Fruit fly (Drosophila melanogaster): ENCODE measurements around the gene Scsalpha1.

Scsalpha1 gene

dm6 chr3L:3785688-3786087, 28.3 kb upstream of the Scsalpha1 start (continued):
- TF ChIP-seq CG10147 (GFP tag; optimal IDR thresholded peaks at IDR 0.05) (no peak), dysf (GFP tag; IDR thresholded peaks at IDR 0.05) (peak; percentile 61), HmgZ (tag; optimal IDR thresholded peaks at IDR 0.05) (no peak), CG5180 (GFP tag; optimal IDR thresholded peaks at IDR 0.05) (no peak), TFAM (GFP tag; optimal IDR thresholded peaks at IDR 0.05) (no peak), CG30403 (GFP tag; optimal IDR thresholded peaks at IDR 0.05) (no peak), Dip2 (GFP tag; IDR thresholded peaks at IDR 0.05) (no peak), CG7839 (tag; optimal IDR thresholded peaks at IDR 0.05) (peak; percentile 43), CTCF (GFP tag; optimal IDR thresholded peaks at IDR 0.05) (no peak), Hand (GFP tag; optimal IDR thresholded peaks at IDR 0.05) (no peak), aop (GFP tag; IDR thresholded peaks at IDR 0.05) (no peak), sug (tag; optimal IDR thresholded peaks at IDR 0.05) (no peak), ase (GFP tag; IDR thresholded peaks at IDR 0.05) (no peak), sd (tag; optimal IDR thresholded peaks at IDR 0.05) (no peak), sr (GFP tag; IDR thresholded peaks at IDR 0.05) (no peak), sqz (GFP tag; optimal IDR thresholded peaks at IDR 0.05) (no peak), CG6254 (GFP tag; optimal IDR thresholded peaks at IDR 0.05) (no peak), gce (GFP tag; IDR thresholded peaks at IDR 0.05) (0 out of 3 replicates have a peak, but pooled peaks have one; percentile 46), her (GFP tag; optimal IDR thresholded peaks at IDR 0.05) (no peak), Dref (GFP tag; IDR thresholded peaks at IDR 0.05) (no peak), zen (tag; optimal IDR thresholded peaks at IDR 0.05) (no peak), corto (GFP tag; optimal IDR thresholded peaks at IDR 0.05) (no peak), Hmr (GFP tag; optimal IDR thresholded peaks at IDR 0.05) (no peak), kah (GFP tag; optimal IDR thresholded peaks at IDR 0.05) (no peak), CG11247 (GFP tag; IDR thresholded peaks at IDR 0.05) (no peak), danr (GFP tag; IDR thresholded peaks at IDR 0.05) (no peak), CG6689 (GFP tag; IDR thresholded peaks at IDR 0.05) (peak; percentile 54; the same call in 1 of the 2 replicates), CG33213 (GFP tag; optimal IDR thresholded peaks at IDR 0.05) (no peak), CG34422 (GFP tag; IDR thresholded peaks at IDR 0.05) (peak; percentile 28; the same call in 1 of the 3 replicates), Myb (GFP tag; optimal IDR thresholded peaks at IDR 0.05) (no peak), jumu (GFP tag; optimal IDR thresholded peaks at IDR 0.05) (no peak), lbe (GFP tag; optimal IDR thresholded peaks at IDR 0.05) (no peak), CG10959 (GFP tag; IDR thresholded peaks at IDR 0.05) (no peak), CG14710 (tag; optimal IDR thresholded peaks at IDR 0.05) (no peak), dati (GFP tag; IDR thresholded peaks at IDR 0.05) (no peak), nerfin-1 (tag; optimal IDR thresholded peaks at IDR 0.05) (no peak), CG13287 (GFP tag; IDR thresholded peaks at IDR 0.05; ENCODE audit: partially characterized antibody) (no peak), gfzf (GFP tag; optimal IDR thresholded peaks at IDR 0.05) (peak; percentile 37), sima (GFP tag; optimal IDR thresholded peaks at IDR 0.05) (no peak), CG32772 (GFP tag; IDR thresholded peaks at IDR 0.05) (no peak), toy (GFP tag; IDR thresholded peaks at IDR 0.05) (no peak), odd (GFP tag; optimal IDR thresholded peaks at IDR 0.05) (no peak), CG9609 (GFP tag; optimal IDR thresholded peaks at IDR 0.05) (no peak), CG33557 (GFP tag; optimal IDR thresholded peaks at IDR 0.05) (no peak), chn (GFP tag; optimal IDR thresholded peaks at IDR 0.05) (peak; percentile 15), CG18619 (GFP tag; optimal IDR thresholded peaks at IDR 0.05) (no peak), Pdp1 (GFP tag; optimal IDR thresholded peaks at IDR 0.05) (peak in 1 of 2 experiments; percentile 25), CG15269 (tag; optimal IDR thresholded peaks at IDR 0.05) (peak; percentile 16), ken (GFP tag; IDR thresholded peaks at IDR 0.05) (peak; percentile 53; the same call in 1 of the 3 replicates), Antp (GFP tag; optimal IDR thresholded peaks at IDR 0.05) (peak; percentile 33), CG11398 (GFP tag; optimal IDR thresholded peaks at IDR 0.05) (no peak), crc (GFP tag; optimal IDR thresholded peaks at IDR 0.05) (no peak)

Data from whole organism, embryonic.